Fruit fly (Drosophila melanogaster): Measurements from ENCODE around the gene TwdlS.

TwdlS gene

dm6 chr3R:26629618-26630017 is 6.9 kb upstream of the TwdlS start, which contains the start of gene TwdlJ:
TwdlJ (plus strand) TSS chr3R:26629918.
- TF ChIP-seq Hr39 (GFP tag; optimal IDR thresholded peaks at IDR 0.05) (no peak), CG6276 (GFP tag; optimal IDR thresholded peaks at IDR 0.05) (no peak), achi (GFP tag; optimal IDR thresholded peaks at IDR 0.05) (no peak)

DNA sequence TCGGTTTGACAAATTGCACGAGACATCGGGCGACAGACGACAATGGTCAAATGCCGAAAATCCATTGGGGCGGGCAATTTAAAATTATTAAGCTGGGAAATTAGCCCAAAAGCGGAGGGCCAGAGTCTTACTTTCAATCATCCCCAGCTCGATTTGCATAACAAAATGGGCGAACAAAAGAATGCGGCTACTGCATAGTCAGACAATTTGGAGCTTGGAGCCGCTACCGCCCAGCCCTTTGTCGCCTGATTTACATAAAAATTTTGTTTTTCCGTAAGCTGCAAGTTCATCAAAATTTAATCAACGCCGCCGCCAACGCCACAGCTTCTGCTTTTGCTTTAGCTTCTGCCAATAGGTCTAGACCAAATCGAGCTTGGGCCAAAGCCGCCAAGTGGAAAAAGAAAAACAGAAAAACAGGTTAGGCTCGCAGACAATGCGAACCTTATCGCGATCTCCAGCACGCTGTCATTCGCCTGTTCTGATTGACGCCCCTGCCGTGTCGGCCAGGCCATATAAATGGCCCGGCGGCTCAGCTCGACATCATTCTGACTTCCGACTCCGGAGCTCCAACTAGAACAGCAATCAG is 5.1 kb upstream of the TwdlS start, which contains the start of gene TwdlN:
TwdlN (plus strand) TSS at position 536 of the 586 bp plus-strand sequence.
- TF ChIP-seq CG6276 (GFP tag; optimal IDR thresholded peaks at IDR 0.05) (no peak), spab (GFP tag; optimal IDR thresholded peaks at IDR 0.05) (no peak), topi (GFP tag; optimal IDR thresholded peaks at IDR 0.05) (no peak), Gug (GFP tag; IDR thresholded peaks at IDR 0.05) (no peak), eg (GFP tag; IDR thresholded peaks at IDR 0.05) (no peak)

DNA sequence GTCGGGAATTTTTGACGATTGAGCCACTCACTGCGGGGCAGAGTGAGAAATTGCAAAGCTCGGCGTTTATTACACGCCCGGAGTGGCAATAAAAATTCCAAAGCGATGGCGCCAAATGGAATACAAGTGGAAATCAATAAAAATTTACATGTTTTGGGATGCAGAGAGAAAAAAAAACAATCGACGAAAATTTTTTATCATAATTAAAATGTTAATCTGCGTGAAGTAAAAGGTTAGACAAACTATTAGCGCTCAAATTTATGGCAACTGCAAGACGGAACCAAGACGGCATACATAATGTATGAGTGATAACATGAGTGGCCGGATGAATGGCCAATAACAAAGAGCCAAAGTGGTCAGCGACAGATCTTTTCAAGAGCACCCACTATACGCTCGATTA is 3.5 kb upstream of the TwdlS start:
- TF ChIP-seq Ets21C (GFP tag; optimal IDR thresholded peaks at IDR 0.05) (no peak), CG11762 (GFP tag; optimal IDR thresholded peaks at IDR 0.05; ENCODE audit: insufficient read depth) (no peak), OdsH (GFP tag; optimal IDR thresholded peaks at IDR 0.05) (no peak), CG8319 (GFP tag; optimal IDR thresholded peaks at IDR 0.05) (no peak), Sox14 (GFP tag; optimal IDR thresholded peaks at IDR 0.05) (no peak), vri (GFP tag; optimal IDR thresholded peaks at IDR 0.05) (no peak), fd59A (GFP tag; optimal IDR thresholded peaks at IDR 0.05) (no peak), net (GFP tag; optimal IDR thresholded peaks at IDR 0.05) (no peak), CG32006 (GFP tag; optimal IDR thresholded peaks at IDR 0.05) (no peak), CG3032 (tag; optimal IDR thresholded peaks at IDR 0.05) (no peak), Lpt (GFP tag; optimal IDR thresholded peaks at IDR 0.05) (no peak), eg (GFP tag; IDR thresholded peaks at IDR 0.05) (no peak), CG3919 (GFP tag; optimal IDR thresholded peaks at IDR 0.05) (no peak), CG6854 (GFP tag; optimal IDR thresholded peaks at IDR 0.05) (no peak), svp (GFP tag) (no peak), Sox15 (GFP tag; optimal IDR thresholded peaks at IDR 0.05) (no peak), Blimp-1 (GFP tag; optimal IDR thresholded peaks at IDR 0.05) (no peak), Hr39 (GFP tag; optimal IDR thresholded peaks at IDR 0.05) (no peak), CG4318 (GFP tag; optimal IDR thresholded peaks at IDR 0.05) (no peak)

dm6 chr3R:26633432-26633831 is 3.1 kb upstream of the TwdlS start, which contains the start of gene TwdlH:
TwdlH (plus strand) TSS chr3R:26633732.
- TF ChIP-seq eg (GFP tag; IDR thresholded peaks at IDR 0.05): no peak
- no peak for TF ChIP-seq lz (GFP tag; optimal IDR thresholded peaks at IDR 0.05)
- no peak for TF ChIP-seq CG6808 (GFP tag; optimal IDR thresholded peaks at IDR 0.05)
- TF ChIP-seq CG6792 (GFP tag; optimal IDR thresholded peaks at IDR 0.05): no peak

DNA sequence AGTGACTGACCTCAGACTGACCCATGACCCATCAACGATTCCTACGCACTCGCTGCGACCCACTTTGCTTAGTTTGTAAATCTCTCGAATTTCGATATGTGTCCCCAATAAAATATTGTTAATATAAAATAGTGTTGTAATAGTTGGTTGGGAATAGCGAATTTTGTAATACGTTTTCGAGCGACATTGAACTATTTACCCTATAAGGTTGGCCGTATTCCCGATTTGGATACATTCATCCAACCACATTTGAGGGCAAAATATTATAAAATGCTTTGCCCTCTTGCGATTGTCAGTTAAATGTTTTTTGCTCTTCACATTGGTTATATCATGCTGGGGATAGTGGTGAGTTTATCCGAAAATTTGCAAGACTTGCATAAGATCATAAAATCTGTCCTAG is 1.9 kb upstream of the TwdlS start, which contains the start of gene TwdlR:
TwdlR (plus strand) TSS at position 301 of the 400 bp plus-strand sequence.
- TF ChIP-seq achi (GFP tag; optimal IDR thresholded peaks at IDR 0.05) (no peak), eg (GFP tag; IDR thresholded peaks at IDR 0.05) (no peak), CG32006 (GFP tag; optimal IDR thresholded peaks at IDR 0.05) (no peak), CG9139 (GFP tag; optimal IDR thresholded peaks at IDR 0.05) (no peak), CG8632 (GFP tag; optimal IDR thresholded peaks at IDR 0.05) (no peak), CG6792 (GFP tag; optimal IDR thresholded peaks at IDR 0.05) (no peak), dac (GFP tag; optimal IDR thresholded peaks at IDR 0.05) (no peak), Sox102F (GFP tag; optimal IDR thresholded peaks at IDR 0.05) (no peak), CG6276 (GFP tag; optimal IDR thresholded peaks at IDR 0.05) (no peak), Sox15 (GFP tag; optimal IDR thresholded peaks at IDR 0.05) (no peak), fd59A (GFP tag; optimal IDR thresholded peaks at IDR 0.05) (no peak), net (GFP tag; optimal IDR thresholded peaks at IDR 0.05) (no peak), CG6808 (GFP tag; optimal IDR thresholded peaks at IDR 0.05) (no peak), Met (GFP tag; optimal IDR thresholded peaks at IDR 0.05) (no peak), lz (GFP tag; optimal IDR thresholded peaks at IDR 0.05) (no peak), CG6854 (GFP tag; optimal IDR thresholded peaks at IDR 0.05) (no peak), CG15336 (GFP tag; IDR thresholded peaks at IDR 0.05) (no peak), CG16779 (tag; optimal IDR thresholded peaks at IDR 0.05) (no peak), dsx (GFP tag; optimal IDR thresholded peaks at IDR 0.05; ENCODE audit: poor library complexity, severe bottlenecking) (no peak), svp (GFP tag) (no peak)
